Fruit fly (Drosophila melanogaster): Measurements from ENCODE around the gene alpha-Est9.

DNA sequence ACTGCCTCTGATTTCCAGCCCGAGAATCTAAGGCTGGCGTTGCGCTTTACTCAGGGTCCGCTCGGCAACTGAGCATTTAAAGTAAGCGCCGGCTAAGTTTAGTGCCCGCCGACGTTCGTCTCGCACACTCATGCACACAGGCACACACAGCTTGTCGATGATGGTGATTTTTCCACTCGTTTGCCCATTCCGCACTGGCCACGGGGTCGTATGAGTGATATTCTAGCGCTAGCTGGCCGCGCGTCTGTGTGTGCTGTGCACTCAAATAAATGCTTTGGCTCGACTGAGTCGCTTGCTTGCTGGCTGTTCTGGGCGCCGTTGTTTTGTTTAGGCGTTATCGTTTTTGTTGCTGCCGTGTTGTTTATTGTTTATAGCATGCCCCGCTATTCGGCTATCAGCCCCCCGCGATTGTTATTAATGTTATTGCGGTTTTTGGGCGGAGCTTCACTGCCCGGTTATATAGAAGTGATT is 10.7 kb upstream of the alpha-Est9 start, which contains the start of gene alpha-Est8:
- peak; percentile 31 for TF ChIP-seq toe (GFP tag; optimal IDR thresholded peaks at IDR 0.05)
- peak; percentile 88 for TF ChIP-seq ovo (GFP tag; optimal IDR thresholded peaks at IDR 0.05)
- peak; percentile 2 for TF ChIP-seq kay (GFP tag; ENCODE audit: borderline replicate concordance)
- TF ChIP-seq cic (GFP tag; optimal IDR thresholded peaks at IDR 0.05) = peak; percentile 55
- no peak for TF ChIP-seq CG1620 (GFP tag; optimal IDR thresholded peaks at IDR 0.05)
- peak; percentile 14 for TF ChIP-seq pad (GFP tag; optimal IDR thresholded peaks at IDR 0.05)
- peak; percentile 28 for TF ChIP-seq CG7101 (tag; optimal IDR thresholded peaks at IDR 0.05)
- peak; percentile 38 for TF ChIP-seq CG7045 (GFP tag; optimal IDR thresholded peaks at IDR 0.05)
- no peak for TF ChIP-seq Crg-1 (GFP tag; optimal IDR thresholded peaks at IDR 0.05)
- peak; percentile 3 for TF ChIP-seq tj (GFP tag; optimal IDR thresholded peaks at IDR 0.05)
- TF ChIP-seq CG33017 (tag; optimal IDR thresholded peaks at IDR 0.05) = peak; percentile 51
